Worm (Caenorhabditis elegans) whole organism, L1 larva: ENCODE results near the gene acdh-9.

ENCODE experiments used
- ama-1 ChIP-seq: fragments of 150-350 bp; optimal IDR thresholded peaks from 2 replicates; lab custom pipeline; 2014
- blmp-1 ChIP-seq: fragments of 150-350 bp; optimal IDR thresholded peaks from 2 replicates; lab custom pipeline; 2014; ENCODE audit warnings: missing biosample characterization, missing genetic modification characterization
- ceh-90 ChIP-seq: sonication (generic microtip); optimal IDR thresholded peaks from 2 replicates; lab custom pipeline; 2016; ENCODE audit warnings: missing genetic modification characterization, missing compliant biosample characterization
- mep-1 ChIP-seq: fragments of 150-350 bp; optimal IDR thresholded peaks from 2 replicates; lab custom pipeline; 2014; ENCODE audit warnings: missing biosample characterization, missing genetic modification characterization
- nhr-11 ChIP-seq: fragments of 150-350 bp; optimal IDR thresholded peaks from 2 replicates; lab custom pipeline; 2014; ENCODE audit warnings: missing biosample characterization, missing genetic modification characterization
- nhr-84 ChIP-seq: sonication (generic microtip); optimal IDR thresholded peaks from 2 replicates; lab custom pipeline; 2017; ENCODE audit warnings: missing biosample characterization, missing genetic modification characterization
- nhr-90 ChIP-seq: sonication (generic microtip); optimal IDR thresholded peaks from 2 replicates; lab custom pipeline; 2016; ENCODE audit warnings: mild to moderate bottlenecking, missing genetic modification characterization, missing compliant biosample characterization; ENCODE audit not compliant: poor library complexity
- sup-37 ChIP-seq: fragments of 200-800 bp; sonication (Bioruptor generic); optimal IDR thresholded peaks from 2 replicates; lab custom pipeline; 2018; ENCODE audit warnings: mild to moderate bottlenecking, missing genetic modification characterization, missing compliant biosample characterization
- tbx-2 ChIP-seq: sonication (generic microtip); optimal IDR thresholded peaks from 2 replicates; lab custom pipeline; 2016; ENCODE audit warnings: missing genetic modification characterization, missing compliant biosample characterization
- unc-62 ChIP-seq: fragments of 150-350 bp; optimal IDR thresholded peaks from 2 replicates; lab custom pipeline; 2014; ENCODE audit warnings: missing biosample characterization, missing genetic modification reagents, missing genetic modification characterization
- unc-98 ChIP-seq: fragments of 200-800 bp; sonication (Bioruptor generic); IDR thresholded peaks from 2 replicates; pipeline ENCODE4 v1.3.6; 2022; ENCODE audit warnings: missing genetic modification characterization, missing compliant biosample characterization

ce11 chrII:823529-823928 lies 24.9 kb downstream of the acdh-9 start, which contains the start of gene F46F5.10:
- TF ChIP-seq ceh-90: no peak
- TF ChIP-seq tbx-2: no peak
- TF ChIP-seq mep-1: no peak
- TF ChIP-seq nhr-11 (tag; lab: Kevin White, UChicago): no peak
- TF ChIP-seq sup-37 (GFP tag; lab: Kevin White, UChicago): no peak
- TF ChIP-seq unc-62 (GFP tag; lab: Kevin White, UChicago): no peak
- TF ChIP-seq unc-98: no peak
- TF ChIP-seq nhr-84 (tag; lab: Kevin White, UChicago): no peak
- TF ChIP-seq blmp-1: no peak
- TF ChIP-seq ama-1: no peak
- no peak for TF ChIP-seq nhr-90 (tag; lab: Kevin White, UChicago)
